Fruit fly (Drosophila melanogaster): ENCODE results near the gene CG42366.

DNA sequence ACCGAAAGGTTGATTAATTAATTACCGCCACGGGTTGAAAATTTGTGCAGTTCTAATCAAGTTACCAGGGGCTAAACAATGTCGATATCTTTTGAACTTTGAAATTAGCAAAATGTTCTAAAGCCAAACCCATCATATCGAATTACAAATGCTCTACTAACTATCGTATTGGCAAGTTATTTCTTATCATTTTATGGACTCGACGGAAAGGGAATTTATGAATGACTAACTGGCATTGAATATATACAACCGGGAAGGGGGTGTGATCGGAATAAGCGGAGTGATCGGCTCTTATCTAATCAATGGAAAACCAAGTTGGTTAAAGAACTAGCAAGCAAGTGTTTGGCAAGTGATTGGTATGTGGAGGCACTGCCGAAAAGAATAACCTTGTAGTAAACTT lies 18.6 kb downstream of the CG42366 start:
- TF ChIP-seq CG17806 (tag; optimal IDR thresholded peaks at IDR 0.05) (no peak), CG12605 (GFP tag; IDR thresholded peaks at IDR 0.05) (no peak)

All from whole organism, pupa.